Worm (Caenorhabditis elegans) whole organism, L1 larva: ENCODE measurements around the gene gst-29.
"Not testable (repeated sequence)": the region's sequence is repeated elsewhere in the genome, so short reads cannot be mapped to it uniquely, and the experiment has no call there.

ENCODE experiments used
- efl-1 ChIP-seq, 4 experiments: fragments of 150-350 bp; optimal IDR thresholded peaks in 3 of 4; peaks in 1 of 4; 1 replicate in 1 of 4; 2 replicates in 3 of 4; lab custom pipeline; 2014; ENCODE audit warnings: missing biosample characterization in 2 of 4, missing genetic modification characterization in 2 of 4, missing genetic modification reagents in 2 of 4
- nhr-84 ChIP-seq: sonication (generic microtip); optimal IDR thresholded peaks from 2 replicates; lab custom pipeline; 2017; ENCODE audit warnings: missing biosample characterization, missing genetic modification characterization

- not testable (repeated sequence) for TF ChIP-seq nhr-84 (tag; lab: Kevin White, UChicago); efl-1 (optimal IDR thresholded peaks at IDR 0.05; lab: Kevin White, UChicago); efl-1 (GFP tag; optimal IDR thresholded peaks at IDR 0.05 in 1 of 2; lab: Kevin White, UChicago)
Observed at ce11 chrII:15140881-15141280, 28.8 kb downstream of the gst-29 start, which contains the start of gene Y53F4B.26.
